Worm (Caenorhabditis elegans) whole organism, L4 larva: Measurements from ENCODE around the gene bcat-1.
A peak's percentile ranks its signal among the peaks of the same experiment; 100 is the strongest.

Source experiments
- F37D6.2 ChIP-seq: sonication (generic microtip); optimal IDR thresholded peaks from 2 replicates; lab custom pipeline; 2016; ENCODE audit warnings: mild to moderate bottlenecking, missing genetic modification characterization, missing compliant biosample characterization
- F49E8.2 ChIP-seq: sonication (generic microtip); optimal IDR thresholded peaks from 2 replicates; lab custom pipeline; 2016; ENCODE audit warnings: missing compliant biosample characterization, mild to moderate bottlenecking, missing genetic modification characterization, borderline replicate concordance
- Y5F2A.4 ChIP-seq: fragments of 200-800 bp; sonication (Bioruptor generic); optimal IDR thresholded peaks from 2 replicates; lab custom pipeline; 2018; ENCODE audit warnings: mild to moderate bottlenecking, missing genetic modification characterization, missing compliant biosample characterization
- aha-1 ChIP-seq: fragments of 150-350 bp; peaks from one replicate; lab custom pipeline; 2014; ENCODE audit warnings: missing biosample characterization, missing genetic modification characterization
- aly-2 ChIP-seq: sonication (generic microtip); optimal IDR thresholded peaks from 2 replicates; lab custom pipeline; 2018; ENCODE audit warnings: missing biosample characterization, missing genetic modification characterization
- attf-4 ChIP-seq: sonication (generic microtip); optimal IDR thresholded peaks from 3 replicates; lab custom pipeline; 2017; ENCODE audit warnings: missing biosample characterization, missing genetic modification characterization
- ceh-20 ChIP-seq: fragments of 200-800 bp; sonication (Bioruptor generic); IDR thresholded peaks from 2 replicates; pipeline ENCODE4 v1.3.6; 2022; ENCODE audit warnings: missing genetic modification reagents, missing genetic modification characterization, missing compliant biosample characterization
- ceh-28 ChIP-seq: fragments of 150-350 bp; optimal IDR thresholded peaks from 2 replicates; lab custom pipeline; 2014; ENCODE audit warnings: missing biosample characterization, missing genetic modification reagents, missing genetic modification characterization
- ceh-82 ChIP-seq: sonication (generic microtip); optimal IDR thresholded peaks from 2 replicates; lab custom pipeline; 2017; ENCODE audit warnings: missing biosample characterization, missing genetic modification characterization
- ces-1 ChIP-seq: fragments of 150-350 bp; sonication (generic microtip); optimal IDR thresholded peaks from 4 replicates; lab custom pipeline; 2014; ENCODE audit warnings: missing biosample characterization, missing genetic modification reagents, missing genetic modification characterization
- cey-2 ChIP-seq: sonication (generic microtip); optimal IDR thresholded peaks from 3 replicates; lab custom pipeline; 2017; ENCODE audit warnings: missing genetic modification characterization, mild to moderate bottlenecking, missing compliant biosample characterization, antibody characterized with exemption, borderline replicate concordance; ENCODE audit not compliant: insufficient read depth
- daf-16 ChIP-seq, 3 experiments: sonication (generic microtip); optimal IDR thresholded peaks; 2 replicates each; lab custom pipeline; 2016 to 2017; ENCODE audit warnings: missing genetic modification characterization in 3 of 3, missing genetic modification reagents in 3 of 3, mild to moderate bottlenecking in 2 of 3, missing compliant biosample characterization in 2 of 3, missing biosample characterization in 1 of 3, moderate library complexity in 1 of 3
- dmd-6 ChIP-seq: fragments of 200-800 bp; sonication (Bioruptor generic); IDR thresholded peaks from 2 replicates; pipeline ENCODE4 v1.3.6; 2022; ENCODE audit warnings: missing genetic modification reagents, missing genetic modification characterization, missing compliant biosample characterization
- dve-1 ChIP-seq: sonication (generic microtip); optimal IDR thresholded peaks from 2 replicates; lab custom pipeline; 2017; ENCODE audit warnings: antibody characterized with exemption, mild to moderate bottlenecking, missing genetic modification characterization, missing compliant biosample characterization; ENCODE audit not compliant: insufficient read depth
- egl-43 ChIP-seq: fragments of 200-800 bp; sonication (Bioruptor generic); IDR thresholded peaks from 2 replicates; pipeline ENCODE4 v1.3.6; 2022; ENCODE audit warnings: missing genetic modification reagents, missing genetic modification characterization, missing compliant biosample characterization
- hlh-11 ChIP-seq: fragments of 200-800 bp; sonication (Bioruptor generic); optimal IDR thresholded peaks from 2 replicates; lab custom pipeline; 2018; ENCODE audit warnings: mild to moderate bottlenecking, missing genetic modification characterization, missing compliant biosample characterization
- hlh-30 ChIP-seq: sonication (generic microtip); optimal IDR thresholded peaks from 2 replicates; lab custom pipeline; 2017; ENCODE audit warnings: antibody characterized with exemption, mild to moderate bottlenecking, missing genetic modification characterization, missing compliant biosample characterization; ENCODE audit not compliant: insufficient read depth
- hmg-1.1 ChIP-seq: fragments of 200-800 bp; sonication (Bioruptor generic); IDR thresholded peaks from 2 replicates; pipeline ENCODE4 v1.3.6; 2022; ENCODE audit warnings: missing genetic modification reagents, missing genetic modification characterization, missing compliant biosample characterization
- jun-1 ChIP-seq: fragments of 150-350 bp; optimal IDR thresholded peaks from 2 replicates; lab custom pipeline; 2014; ENCODE audit warnings: missing biosample characterization, missing genetic modification reagents, missing genetic modification characterization
- lin-13 ChIP-seq: fragments of 150-350 bp; optimal IDR thresholded peaks from 2 replicates; lab custom pipeline; 2014; ENCODE audit warnings: missing biosample characterization, missing genetic modification reagents, missing genetic modification characterization
- lsy-2 ChIP-seq, 2 experiments: fragments of 150-350 bp in 1 of 2; sonication (generic microtip) in 1 of 2; optimal IDR thresholded peaks; 2 replicates each; lab custom pipeline; 2014 to 2017; ENCODE audit warnings: missing biosample characterization in 2 of 2, missing genetic modification characterization in 2 of 2
- madf-5 ChIP-seq, 2 experiments: fragments of 200-800 bp; sonication (Bioruptor generic); IDR thresholded peaks; 2 replicates each; pipeline ENCODE4 v1.3.6; 2022; ENCODE audit warnings: missing compliant biosample characterization in 2 of 2, missing genetic modification characterization in 2 of 2
- madf-9 ChIP-seq: fragments of 200-800 bp; sonication (Bioruptor generic); conservative IDR thresholded peaks from 2 replicates; pipeline ENCODE4 v1.3.6; 2022; ENCODE audit warnings: missing genetic modification reagents, missing genetic modification characterization, missing compliant biosample characterization
- mdl-1 ChIP-seq, 2 experiments: fragments of 150-350 bp in 1 of 2; sonication (generic microtip) in 1 of 2; optimal IDR thresholded peaks; 2 replicates each; lab custom pipeline; 2014 to 2017; ENCODE audit warnings: missing biosample characterization in 2 of 2, missing genetic modification characterization in 2 of 2
- mes-2 ChIP-seq: sonication (generic microtip); optimal IDR thresholded peaks from 2 replicates; lab custom pipeline; 2016; ENCODE audit warnings: missing genotype, mild to moderate bottlenecking, missing genetic modification characterization, missing compliant biosample characterization; ENCODE audit not compliant: poor library complexity, severe bottlenecking
- mxl-3 ChIP-seq: fragments of 200-800 bp; sonication (Bioruptor generic); optimal IDR thresholded peaks from 2 replicates; lab custom pipeline; 2018; ENCODE audit warnings: mild to moderate bottlenecking, missing genetic modification characterization, missing compliant biosample characterization
- nhr-25 ChIP-seq: sonication (generic microtip); optimal IDR thresholded peaks from 2 replicates; lab custom pipeline; 2017; ENCODE audit warnings: missing genetic modification characterization, mild to moderate bottlenecking, missing compliant biosample characterization, antibody characterized with exemption, moderate library complexity, borderline replicate concordance; ENCODE audit not compliant: insufficient read depth
- nhr-28 ChIP-seq: fragments of 150-350 bp; optimal IDR thresholded peaks from 2 replicates; lab custom pipeline; 2014; ENCODE audit warnings: missing biosample characterization, missing genetic modification characterization
- nhr-42 ChIP-seq: fragments of 200-800 bp; sonication (Bioruptor generic); IDR thresholded peaks from 2 replicates; pipeline ENCODE4 v1.3.6; 2022; ENCODE audit warnings: missing genetic modification characterization, missing compliant biosample characterization
- nhr-48 ChIP-seq: sonication (generic microtip); optimal IDR thresholded peaks from 2 replicates; lab custom pipeline; 2016; ENCODE audit warnings: mild to moderate bottlenecking, missing genetic modification characterization, missing compliant biosample characterization
- nhr-6 ChIP-seq: fragments of 150-350 bp; optimal IDR thresholded peaks from 2 replicates; lab custom pipeline; 2014; ENCODE audit warnings: missing biosample characterization, missing genetic modification characterization
- nhr-76 ChIP-seq: fragments of 150-350 bp; optimal IDR thresholded peaks from 2 replicates; lab custom pipeline; 2014; ENCODE audit warnings: missing biosample characterization, missing genetic modification characterization
- pha-4 ChIP-seq, 2 experiments: fragments of 150-350 bp in 1 of 2; fragments of 200-800 bp in 1 of 2; sonication (Bioruptor generic) in 1 of 2; IDR thresholded peaks in 1 of 2; optimal IDR thresholded peaks in 1 of 2; 2 replicates each; pipeline versions ENCODE4 v1.3.6 to Lab custom; 2014 to 2022; ENCODE audit warnings: missing genetic modification characterization in 2 of 2, missing genetic modification reagents in 2 of 2, missing biosample characterization in 1 of 2, missing compliant biosample characterization in 1 of 2
- php-3 ChIP-seq: fragments of 200-800 bp; sonication (Bioruptor generic); IDR thresholded peaks from 2 replicates; pipeline ENCODE4 v1.3.6; 2022; ENCODE audit warnings: missing genetic modification reagents, missing genetic modification characterization, missing compliant biosample characterization
- rbr-2 ChIP-seq: sonication (generic microtip); optimal IDR thresholded peaks from 2 replicates; lab custom pipeline; 2016; ENCODE audit warnings: missing genotype, missing genetic modification characterization, missing compliant biosample characterization
- sdz-12 ChIP-seq: fragments of 200-800 bp; sonication (Bioruptor generic); optimal IDR thresholded peaks from 2 replicates; lab custom pipeline; 2018; ENCODE audit warnings: mild to moderate bottlenecking, missing genetic modification characterization, missing compliant biosample characterization
- skn-1 ChIP-seq: fragments of 150-350 bp; optimal IDR thresholded peaks from 2 replicates; lab custom pipeline; 2014; ENCODE audit warnings: missing biosample characterization, missing genetic modification characterization
- snpc-4 ChIP-seq: fragments of 150-350 bp; optimal IDR thresholded peaks from 2 replicates; lab custom pipeline; 2014; ENCODE audit warnings: missing biosample characterization, missing genetic modification characterization
- tag-97 ChIP-seq: fragments of 200-800 bp; sonication (Bioruptor generic); IDR thresholded peaks from 2 replicates; pipeline ENCODE4 v1.3.6; 2022; ENCODE audit warnings: missing genetic modification characterization, missing compliant biosample characterization
- unc-39 ChIP-seq: sonication (generic microtip); optimal IDR thresholded peaks from 2 replicates; lab custom pipeline; 2017; ENCODE audit warnings: missing biosample characterization, missing genetic modification characterization
- unc-62 ChIP-seq, 3 experiments: fragments of 150-350 bp in 1 of 3; sonication (generic microtip); optimal IDR thresholded peaks in 2 of 3; peaks in 1 of 3; 1 replicate in 1 of 3; 2 replicates in 2 of 3; lab custom pipeline; 2014 to 2017; ENCODE audit warnings: missing biosample characterization in 3 of 3, missing genetic modification characterization in 3 of 3, missing genetic modification reagents in 3 of 3, missing genotype in 1 of 3
- zag-1 ChIP-seq: fragments of 150-350 bp; optimal IDR thresholded peaks from 2 replicates; lab custom pipeline; 2014; ENCODE audit warnings: missing biosample characterization, missing genetic modification characterization
- ztf-7 ChIP-seq: fragments of 150-350 bp; optimal IDR thresholded peaks from 2 replicates; lab custom pipeline; 2014; ENCODE audit warnings: missing biosample characterization, missing genetic modification characterization

The bcat-1 gene

DNA sequence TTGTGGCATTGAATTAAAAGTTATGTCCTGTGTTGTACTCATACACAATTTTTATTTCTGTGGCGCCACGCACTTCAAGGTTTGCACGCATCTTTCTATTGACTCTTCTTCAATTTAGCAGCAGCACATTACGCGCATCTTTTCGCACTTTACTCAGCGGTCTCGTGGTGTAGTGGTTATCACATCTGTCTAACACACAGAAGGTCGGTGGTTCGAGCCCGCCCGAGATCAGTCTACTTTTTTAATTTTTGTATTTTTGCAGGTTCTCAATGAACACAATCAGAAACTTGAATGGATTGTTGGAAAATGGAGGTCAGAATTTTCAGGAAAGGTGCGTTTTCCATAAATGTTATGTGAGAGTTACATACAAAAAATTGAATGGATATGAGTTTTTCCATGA, 33.8 kb upstream of the bcat-1 start (continued):
- TF ChIP-seq mxl-3 (GFP tag; lab: Kevin White, UChicago) (no peak), egl-43 (peak; percentile 89), hlh-30 (tag; lab: Kevin White, UChicago) (peak; percentile 49), Y5F2A.4 (GFP tag; lab: Kevin White, UChicago) (peak; percentile 28), hmg-1.1 (GFP tag; lab: Robert Waterston, UW) (peak; percentile 82), ceh-28 (tag; lab: Kevin White, UChicago) (no peak), ceh-82 (tag; lab: Kevin White, UChicago) (no peak), nhr-76 (no peak), aly-2 (no peak), dve-1 (tag; lab: Kevin White, UChicago) (peak; percentile 48), nhr-42 (GFP tag; lab: Robert Waterston, UW) (peak; percentile 49; the same call in 1 of the 2 replicates), tag-97 (GFP tag; lab: Robert Waterston, UW) (no peak), sdz-12 (GFP tag; lab: Kevin White, UChicago) (no peak), zag-1 (tag; lab: Kevin White, UChicago) (no peak), php-3 (peak; percentile 45; the same call in 1 of the 2 replicates)

DNA sequence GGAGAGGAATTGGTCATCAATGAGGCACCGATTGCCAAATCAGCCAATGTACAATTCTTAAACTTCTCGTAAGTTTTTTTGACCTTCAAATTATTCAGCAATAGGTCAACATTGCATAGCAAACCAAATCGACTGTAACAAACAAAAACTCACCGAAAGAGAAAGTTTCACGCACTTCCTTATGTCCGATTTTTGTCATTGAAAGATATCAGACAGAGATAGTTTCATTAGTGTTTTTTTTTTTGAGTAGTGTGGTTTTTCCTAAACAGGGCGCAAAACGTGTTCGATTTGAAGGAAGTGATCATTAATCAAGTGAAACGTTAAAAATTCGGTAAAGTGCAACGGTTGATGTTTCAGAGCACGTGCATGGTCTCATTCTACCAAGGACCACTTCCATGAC, 33.1 kb upstream of the bcat-1 start:
- TF ChIP-seq jun-1 (tag; lab: Kevin White, UChicago) = no peak
- peak; percentile 47 for TF ChIP-seq hlh-11 (tag; lab: Kevin White, UChicago)
- TF ChIP-seq nhr-6 = no peak
- TF ChIP-seq attf-4 (tag; lab: Kevin White, UChicago) = no peak
- peak; percentile 2 for TF ChIP-seq mes-2 (tag; lab: Kevin White, UChicago)
- peak; percentile 77 for TF ChIP-seq nhr-48
- TF ChIP-seq nhr-28 (tag; lab: Kevin White, UChicago) = peak; percentile 6
- peak in 1 of 2 experiments; percentile 5 for TF ChIP-seq lsy-2 (tag; optimal IDR thresholded peaks at IDR 0.05; lab: Kevin White, UChicago)
- peak; percentile 76 for TF ChIP-seq nhr-25 (tag; lab: Kevin White, UChicago)
- TF ChIP-seq mxl-3 (GFP tag; lab: Kevin White, UChicago) = peak; percentile 58
- peak; percentile 37 for TF ChIP-seq cey-2 (tag; lab: Kevin White, UChicago)
- no peak for TF ChIP-seq madf-5 (GFP tag; IDR thresholded peaks at IDR 0.05; lab: Robert Waterston, UW)
- TF ChIP-seq aha-1 (tag; lab: Kevin White, UChicago) = peak; percentile 21
- peak in 1 of 2 experiments; percentile 76 for TF ChIP-seq mdl-1 (tag; optimal IDR thresholded peaks at IDR 0.05; lab: Kevin White, UChicago)
- TF ChIP-seq dmd-6 = peak; percentile 25; the same call in 1 of the 2 replicates

DNA sequence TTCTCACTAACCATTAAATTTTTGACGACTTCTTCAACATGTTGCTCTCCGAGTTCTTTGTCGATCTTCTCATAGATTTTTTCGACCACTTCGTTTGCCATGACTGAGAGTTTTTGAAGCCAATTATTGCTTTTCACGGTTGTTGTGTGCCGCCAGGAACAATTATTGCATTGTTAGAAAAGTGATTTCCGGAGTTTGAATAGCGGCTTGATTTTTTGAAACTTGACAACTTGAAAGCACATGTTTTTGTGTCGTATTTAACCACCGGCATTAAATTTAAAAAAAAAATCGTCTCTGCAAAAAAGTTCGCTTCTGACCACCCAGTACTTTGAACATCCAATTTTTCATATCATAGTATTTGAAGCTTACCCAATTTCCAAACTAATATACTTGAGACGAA, 31.2 kb upstream of the bcat-1 start, which contains the start of gene C52G5.3:
Gene C52G5.3, minus strand, starts transcription at position 101 of the 400 bp plus-strand sequence.
- TF ChIP-seq ceh-20 (GFP tag; lab: Robert Waterston, UW) = no peak
- TF ChIP-seq rbr-2 (tag; lab: Kevin White, UChicago) = no peak
- TF ChIP-seq unc-39 (tag; lab: Kevin White, UChicago) = no peak
- no peak for TF ChIP-seq daf-16 (GFP tag; optimal IDR thresholded peaks at IDR 0.05; lab: Kevin White, UChicago)
- TF ChIP-seq daf-16 (tag; optimal IDR thresholded peaks at IDR 0.05; lab: Kevin White, UChicago) = no peak
- TF ChIP-seq php-3 = no peak
- no peak for TF ChIP-seq pha-4 (GFP tag; IDR thresholded peaks at IDR 0.05; lab: Robert Waterston, UW)
- no peak for TF ChIP-seq pha-4 (tag; optimal IDR thresholded peaks at IDR 0.05; lab: Kevin White, UChicago)
- TF ChIP-seq F49E8.2 (tag; lab: Kevin White, UChicago) = no peak
- TF ChIP-seq skn-1 (tag; lab: Kevin White, UChicago) = no peak
- no peak for TF ChIP-seq nhr-48
- TF ChIP-seq snpc-4 (tag; lab: Kevin White, UChicago) = no peak
- no peak for TF ChIP-seq ztf-7 (tag; lab: Kevin White, UChicago)
- TF ChIP-seq lsy-2 (tag; optimal IDR thresholded peaks at IDR 0.05; lab: Kevin White, UChicago) = no peak
- TF ChIP-seq F37D6.2 (tag; lab: Kevin White, UChicago) = no peak
- no peak for TF ChIP-seq unc-62 (GFP tag; optimal IDR thresholded peaks at IDR 0.05 in 1 of 2; lab: Kevin White, UChicago)
- no peak for TF ChIP-seq unc-62 (tag; optimal IDR thresholded peaks at IDR 0.05; lab: Kevin White, UChicago)
- no peak for TF ChIP-seq madf-9 (GFP tag; lab: Robert Waterston, UW)
- no peak for TF ChIP-seq lin-13
- no peak for TF ChIP-seq ces-1 (GFP tag; lab: Kevin White, UChicago)
- no peak for TF ChIP-seq aly-2
- TF ChIP-seq nhr-6 = no peak
